Worm (Caenorhabditis elegans) whole organism, mixed stage, embryonic: Measurements from ENCODE around the gene clc-11.

ENCODE experiments used
- blmp-1 ChIP-seq: fragments of 150-350 bp; optimal IDR thresholded peaks from 2 replicates; lab custom pipeline; 2014; ENCODE audit warnings: missing biosample characterization, missing genetic modification characterization
- elt-3 ChIP-seq: fragments of 150-350 bp; optimal IDR thresholded peaks from 2 replicates; lab custom pipeline; 2014; ENCODE audit warnings: missing biosample characterization, missing genetic modification characterization
- ham-2 ChIP-seq: fragments of 200-800 bp; sonication (Bioruptor generic); optimal IDR thresholded peaks from 2 replicates; lab custom pipeline; 2018; ENCODE audit warnings: mild to moderate bottlenecking, missing genetic modification characterization, missing compliant biosample characterization
- lin-13 ChIP-seq: fragments of 150-350 bp; optimal IDR thresholded peaks from 2 replicates; lab custom pipeline; 2014; ENCODE audit warnings: missing biosample characterization, missing genetic modification characterization
- lsy-2 ChIP-seq: fragments of 150-350 bp; optimal IDR thresholded peaks from 2 replicates; lab custom pipeline; 2014; ENCODE audit warnings: missing biosample characterization, missing genetic modification characterization
- mep-1 ChIP-seq: fragments of 150-350 bp; optimal IDR thresholded peaks from 2 replicates; lab custom pipeline; 2017; ENCODE audit warnings: missing biosample characterization, missing genetic modification reagents, missing genetic modification characterization, inconsistent platforms
- nhr-237 ChIP-seq: fragments of 150-350 bp; optimal IDR thresholded peaks from 2 replicates; lab custom pipeline; 2014; ENCODE audit warnings: missing biosample characterization, missing genetic modification characterization
- nhr-76 ChIP-seq: sonication (generic microtip); optimal IDR thresholded peaks from 2 replicates; lab custom pipeline; 2017; ENCODE audit warnings: missing biosample characterization, missing genetic modification characterization
- snpc-4 ChIP-seq: fragments of 150-350 bp; optimal IDR thresholded peaks from 2 replicates; lab custom pipeline; 2014; ENCODE audit warnings: missing biosample characterization, missing genetic modification characterization
- unc-120 ChIP-seq: sonication (generic microtip); optimal IDR thresholded peaks from 2 replicates; lab custom pipeline; 2017; ENCODE audit warnings: missing genetic modification characterization, missing compliant biosample characterization; ENCODE audit not compliant: poor library complexity, severe bottlenecking
- unc-39 ChIP-seq: fragments of 150-350 bp; optimal IDR thresholded peaks from 2 replicates; lab custom pipeline; 2014; ENCODE audit warnings: missing biosample characterization, missing genetic modification characterization
- unc-62 ChIP-seq: fragments of 150-350 bp; optimal IDR thresholded peaks from 2 replicates; lab custom pipeline; 2014; ENCODE audit warnings: missing biosample characterization, missing genetic modification reagents, missing genetic modification characterization

DNA sequence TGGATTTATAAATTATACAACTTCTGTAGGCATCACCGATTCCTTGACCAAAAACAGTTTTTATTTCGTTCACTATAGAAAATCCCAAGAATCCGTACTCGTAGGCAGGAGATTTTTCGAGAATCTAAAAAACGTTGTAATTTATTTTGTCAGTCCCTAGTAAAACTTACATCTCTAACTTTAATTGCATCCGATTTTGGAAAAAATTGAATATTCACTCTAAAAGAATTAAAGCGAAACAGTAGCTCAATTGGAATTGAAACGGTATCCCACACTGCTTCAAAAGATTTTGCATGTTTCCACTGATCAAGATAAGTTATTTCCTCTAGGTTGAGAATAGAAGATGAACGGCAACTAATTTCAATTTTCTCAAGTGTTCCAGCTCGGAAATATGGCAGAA, 8.2 kb downstream of the clc-11 start, which contains the start of gene fbxa-142:
- no peak for TF ChIP-seq unc-62 (GFP tag; lab: Kevin White, UChicago)
- TF ChIP-seq elt-3 (tag; lab: Kevin White, UChicago) = no peak
- no peak for TF ChIP-seq nhr-237 (tag; lab: Kevin White, UChicago)
- no peak for TF ChIP-seq nhr-76
- no peak for TF ChIP-seq lin-13 (tag; lab: Kevin White, UChicago)
- no peak for TF ChIP-seq blmp-1 (tag; lab: Kevin White, UChicago)
- no peak for TF ChIP-seq ham-2 (GFP tag; lab: Kevin White, UChicago)
- no peak for TF ChIP-seq unc-120 (tag; lab: Kevin White, UChicago)
- no peak for TF ChIP-seq lsy-2
- TF ChIP-seq mep-1 (tag; lab: Kevin White, UChicago) = no peak
- TF ChIP-seq snpc-4 (tag; lab: Kevin White, UChicago) = no peak
- TF ChIP-seq unc-39 = no peak
